Worm (Caenorhabditis elegans) whole organism, early embryonic: ENCODE data around the gene F22B3.5.
"Not testable (repeated sequence)": the region's sequence is repeated elsewhere in the genome, so short reads cannot be mapped to it uniquely, and the experiment has no call there.

Experiments
- B0310.2 ChIP-seq: sonication (generic microtip); optimal IDR thresholded peaks from 2 replicates; lab custom pipeline; 2016; ENCODE audit warnings: mild to moderate bottlenecking, missing genetic modification characterization, missing compliant biosample characterization
- F13C5.2 ChIP-seq: sonication (generic microtip); optimal IDR thresholded peaks from 2 replicates; lab custom pipeline; 2017; ENCODE audit warnings: mild to moderate bottlenecking, missing genetic modification characterization, inconsistent platforms, missing compliant biosample characterization
- aly-1 ChIP-seq: sonication (generic microtip); optimal IDR thresholded peaks from 2 replicates; lab custom pipeline; 2016; ENCODE audit warnings: missing genetic modification characterization, missing compliant biosample characterization
- ama-1 ChIP-seq: fragments of 150-350 bp; optimal IDR thresholded peaks from 2 replicates; lab custom pipeline; 2014
- ceh-13 ChIP-seq: fragments of 200-800 bp; sonication (Bioruptor generic); optimal IDR thresholded peaks from 2 replicates; lab custom pipeline; 2018; ENCODE audit warnings: mild to moderate bottlenecking, missing genetic modification characterization, missing compliant biosample characterization
- ceh-36 ChIP-seq: sonication (generic microtip); optimal IDR thresholded peaks from 2 replicates; lab custom pipeline; 2016; ENCODE audit warnings: missing genetic modification characterization, inconsistent platforms, missing compliant biosample characterization
- ets-7 ChIP-seq: sonication (generic microtip); optimal IDR thresholded peaks from 2 replicates; lab custom pipeline; 2016; ENCODE audit warnings: missing genotype, missing genetic modification characterization, missing compliant biosample characterization
- flt-1 ChIP-seq: fragments of 200-800 bp; sonication (Bioruptor generic); IDR thresholded peaks from 2 replicates; pipeline ENCODE4 v1.3.6; 2022; ENCODE audit warnings: missing genetic modification characterization, missing compliant biosample characterization
- hmbx-1 ChIP-seq: sonication (generic microtip); optimal IDR thresholded peaks from 2 replicates; lab custom pipeline; 2016; ENCODE audit warnings: mild to moderate bottlenecking, missing genetic modification characterization, missing compliant biosample characterization
- hmg-4 ChIP-seq: fragments of 200-800 bp; sonication (Bioruptor generic); optimal IDR thresholded peaks from 2 replicates; lab custom pipeline; 2018; ENCODE audit warnings: mild to moderate bottlenecking, missing genetic modification characterization, missing compliant biosample characterization
- hnd-1 ChIP-seq: sonication (generic microtip); optimal IDR thresholded peaks from 2 replicates; lab custom pipeline; 2016; ENCODE audit warnings: missing genetic modification characterization, missing compliant biosample characterization
- pes-1 ChIP-seq: fragments of 200-800 bp; sonication (Bioruptor generic); IDR thresholded peaks from 2 replicates; pipeline ENCODE4 v1.3.6; 2022; ENCODE audit warnings: missing genetic modification reagents, missing genetic modification characterization, missing compliant biosample characterization
- scrt-1 ChIP-seq: fragments of 200-800 bp; sonication (Bioruptor generic); IDR thresholded peaks from 2 replicates; pipeline ENCODE4 v1.3.6; 2022; ENCODE audit warnings: missing genetic modification characterization, missing compliant biosample characterization
- sea-1 ChIP-seq: fragments of 200-800 bp; sonication (Bioruptor generic); conservative IDR thresholded peaks from 2 replicates; pipeline ENCODE4 v1.3.6; 2022; ENCODE audit warnings: missing genetic modification characterization, missing compliant biosample characterization
- tbx-11 ChIP-seq: fragments of 200-800 bp; sonication (Bioruptor generic); IDR thresholded peaks from 2 replicates; pipeline ENCODE4 v1.3.6; 2022; ENCODE audit warnings: missing genetic modification characterization, missing compliant biosample characterization
- tbx-37 ChIP-seq: fragments of 200-800 bp; sonication (Bioruptor generic); conservative IDR thresholded peaks from 2 replicates; pipeline ENCODE4 v1.3.6; 2022; ENCODE audit warnings: missing genetic modification reagents, missing genetic modification characterization, missing compliant biosample characterization
- tra-4 ChIP-seq: sonication (generic microtip); optimal IDR thresholded peaks from 2 replicates; lab custom pipeline; 2017; ENCODE audit warnings: missing genetic modification characterization, missing compliant biosample characterization

The F22B3.5 gene

ce11 chrIV:11406744-11407690 lies 9.6 kb downstream of the F22B3.5 start, which contains the start of the genes his-63 and his-64:
Gene his-63, minus strand, starts transcription at chrIV:11406861.
Gene his-64, plus strand, starts transcription at chrIV:11407116.
- TF ChIP-seq ceh-36 (peak; percentile 57), tbx-11 (GFP tag; lab: Robert Waterston, UW) (peak; percentile 54), flt-1 (GFP tag; lab: Robert Waterston, UW) (peak; percentile 56; the same call in 1 of the 2 replicates), aly-1 (peak; percentile 83), tbx-37 (GFP tag; lab: Robert Waterston, UW) (peak; percentile 47; the same call in 1 of the 2 replicates), scrt-1 (GFP tag; lab: Robert Waterston, UW) (0 out of 2 replicates have a peak, but pooled peaks have one; percentile 51), ama-1 (peak; percentile 92), sea-1 (peak; percentile 6; the same call in 1 of the 2 replicates), tra-4 (tag; lab: Kevin White, UChicago) (peak; percentile 17), pes-1 (GFP tag; lab: Robert Waterston, UW) (peak; percentile 69)

- TF ChIP-seq aly-1 (peak; percentile 81), ama-1 (peak; percentile 83)
Observed at ce11 chrIV:11406127-11406526, 10.5 kb downstream of the F22B3.5 start.

- no peak for TF ChIP-seq tbx-37 (GFP tag; lab: Robert Waterston, UW)
- no peak for TF ChIP-seq ama-1
- no peak for TF ChIP-seq B0310.2
Observed at ce11 chrIV:11403288-11403991, 13.2 kb downstream of the F22B3.5 start, which contains the start of the genes memi-3 and cyp-31A2. Gene memi-3, minus strand, starts transcription at chrIV:11403338. Gene cyp-31A2, plus strand, starts transcription at chrIV:11403961.

- TF ChIP-seq F13C5.2 (no peak), ama-1 (peak; percentile 8)
Observed at ce11 chrIV:11401482-11401881, 15.1 kb downstream of the F22B3.5 start.

ce11 chrIV:11400098-11400497 lies 16.5 kb downstream of the F22B3.5 start:
- 0 out of 2 replicates have a peak, but pooled peaks have one; percentile 27 for TF ChIP-seq pes-1 (GFP tag; lab: Robert Waterston, UW)
- peak; percentile 39; the same call in 1 of the 2 replicates for TF ChIP-seq tbx-11 (GFP tag; lab: Robert Waterston, UW)

- TF ChIP-seq hnd-1; aly-1; tbx-37 (GFP tag; lab: Robert Waterston, UW): not testable (repeated sequence)
Observed at ce11 chrIV:11398267-11398825, 18.3 kb downstream of the F22B3.5 start, which contains the start of gene dsl-6. Gene dsl-6, minus strand, starts transcription at chrIV:11398317.

- no peak for TF ChIP-seq flt-1 (GFP tag; lab: Robert Waterston, UW)
- TF ChIP-seq B0310.2: no peak
- TF ChIP-seq tbx-37 (GFP tag; lab: Robert Waterston, UW): no peak
- no peak for TF ChIP-seq ceh-13
- no peak for TF ChIP-seq hmg-4
Observed at ce11 chrIV:11394243-11394642, 22.4 kb downstream of the F22B3.5 start, which contains the start of gene tag-89. Gene tag-89, plus strand, starts transcription at chrIV:11394543.

ce11 chrIV:11388684-11389083 lies 27.9 kb downstream of the F22B3.5 start:
- no peak for TF ChIP-seq pes-1 (GFP tag; lab: Robert Waterston, UW)
- TF ChIP-seq tra-4 (tag; lab: Kevin White, UChicago): no peak
- no peak for TF ChIP-seq sea-1
- TF ChIP-seq hmbx-1 (tag; lab: Kevin White, UChicago): no peak
- no peak for TF ChIP-seq tbx-11 (GFP tag; lab: Robert Waterston, UW)
- TF ChIP-seq tbx-37 (GFP tag; lab: Robert Waterston, UW): no peak
- TF ChIP-seq F13C5.2: no peak

- TF ChIP-seq hnd-1: no peak
- no peak for TF ChIP-seq scrt-1 (GFP tag; lab: Robert Waterston, UW)
- TF ChIP-seq ets-7: no peak
- no peak for TF ChIP-seq tra-4 (tag; lab: Kevin White, UChicago)
- no peak for TF ChIP-seq ama-1
- no peak for TF ChIP-seq hmbx-1 (tag; lab: Kevin White, UChicago)
- TF ChIP-seq hmg-4: no peak
- TF ChIP-seq pes-1 (GFP tag; lab: Robert Waterston, UW): no peak
- no peak for TF ChIP-seq B0310.2
- TF ChIP-seq tbx-37 (GFP tag; lab: Robert Waterston, UW): no peak
- no peak for TF ChIP-seq aly-1
- no peak for TF ChIP-seq ceh-13
- TF ChIP-seq tbx-11 (GFP tag; lab: Robert Waterston, UW): no peak
- no peak for TF ChIP-seq flt-1 (GFP tag; lab: Robert Waterston, UW)
- no peak for TF ChIP-seq ceh-36
- TF ChIP-seq F13C5.2: no peak
- no peak for TF ChIP-seq sea-1
Observed at ce11 chrIV:11379254-11379653, 37.4 kb downstream of the F22B3.5 start, which contains the start of gene fbxb-76. Gene fbxb-76, minus strand, starts transcription at chrIV:11379354.
